Fruit fly (Drosophila melanogaster) whole organism, embryonic: Measurements from ENCODE around the gene CG12035.

Experiments
- Bteb2 ChIP-seq: fragments of 200-800 bp; sonication (Bioruptor generic); optimal IDR thresholded peaks from 2 replicates; lab custom pipeline; 2016; ENCODE audit warnings: missing biosample characterization, missing genetic modification characterization
- CG11093 ChIP-seq: fragments of 200-800 bp; sonication (Bioruptor generic); IDR thresholded peaks from 3 replicates; pipeline ENCODE4 v1.3.6; 2022; ENCODE audit warnings: missing biosample characterization, missing genetic modification characterization
- CG11398 ChIP-seq: fragments of 200-800 bp; sonication (Bioruptor generic); optimal IDR thresholded peaks from 2 replicates; lab custom pipeline; 2016; ENCODE audit warnings: missing biosample characterization, missing genetic modification characterization
- CG11504 ChIP-seq: fragments of 200-800 bp; sonication (Bioruptor generic); optimal IDR thresholded peaks from 3 replicates; lab custom pipeline; 2019; ENCODE audit warnings: missing biosample characterization, mild to moderate bottlenecking, missing genetic modification characterization, moderate library complexity
- CG15011 ChIP-seq: fragments of 200-800 bp; sonication (Bioruptor generic); optimal IDR thresholded peaks from 3 replicates; lab custom pipeline; 2018; ENCODE audit warnings: missing biosample characterization, mild to moderate bottlenecking, missing genetic modification characterization
- CG2889 ChIP-seq: fragments of 200-800 bp; sonication (Bioruptor generic); IDR thresholded peaks from 3 replicates; pipeline ENCODE4 v1.3.6; 2022; ENCODE audit warnings: missing biosample characterization, missing genetic modification characterization
- CG30431 ChIP-seq: fragments of 200-800 bp; sonication (Bioruptor generic); optimal IDR thresholded peaks from 2 replicates; lab custom pipeline; 2017; ENCODE audit warnings: missing biosample characterization, missing genetic modification characterization
- CG3407 ChIP-seq: fragments of 200-800 bp; sonication (Bioruptor generic); optimal IDR thresholded peaks from 2 replicates; lab custom pipeline; 2018; ENCODE audit warnings: missing biosample characterization, mild to moderate bottlenecking, missing genetic modification characterization
- CG42726 ChIP-seq: fragments of 200-800 bp; sonication (Bioruptor generic); IDR thresholded peaks from 2 replicates; pipeline ENCODE4 v1.3.6; 2022; ENCODE audit warnings: missing biosample characterization, missing genetic modification characterization; ENCODE audit not compliant: partially characterized antibody
- CG4282 ChIP-seq: fragments of 200-800 bp; sonication (Bioruptor generic); optimal IDR thresholded peaks from 2 replicates; lab custom pipeline; 2016; ENCODE audit warnings: missing biosample characterization, missing genetic modification characterization
- CG5245 ChIP-seq: fragments of 200-800 bp; sonication (Bioruptor generic); optimal IDR thresholded peaks from 3 replicates; lab custom pipeline; 2016; ENCODE audit warnings: missing biosample characterization, missing genetic modification characterization
- CG8281 ChIP-seq: fragments of 200-800 bp; sonication (Bioruptor generic); optimal IDR thresholded peaks from 2 replicates; lab custom pipeline; 2018; ENCODE audit warnings: missing biosample characterization, mild to moderate bottlenecking, missing genetic modification characterization, moderate library complexity
- CG9727 ChIP-seq: fragments of 200-800 bp; sonication (Bioruptor generic); optimal IDR thresholded peaks from 3 replicates; lab custom pipeline; 2017; ENCODE audit warnings: missing biosample characterization, mild to moderate bottlenecking, missing genetic modification characterization
- D19A ChIP-seq: fragments of 200-800 bp; optimal IDR thresholded peaks from 3 replicates; lab custom pipeline; 2019; ENCODE audit warnings: missing biosample characterization, mild to moderate bottlenecking, missing genetic modification characterization, moderate library complexity
- Deaf1 ChIP-seq: fragments of 200-800 bp; optimal IDR thresholded peaks from 3 replicates; lab custom pipeline; 2019; ENCODE audit warnings: missing biosample characterization, mild to moderate bottlenecking, missing genetic modification characterization, moderate library complexity
- Fer1 ChIP-seq: fragments of 200-800 bp; sonication (Bioruptor generic); optimal IDR thresholded peaks from 2 replicates; lab custom pipeline; 2017; ENCODE audit warnings: missing biosample characterization, mild to moderate bottlenecking, missing genetic modification characterization
- H15 ChIP-seq: fragments of 200-800 bp; sonication (Bioruptor generic); IDR thresholded peaks from 3 replicates; pipeline ENCODE4 v1.3.6; 2022; ENCODE audit warnings: missing biosample characterization, missing genetic modification characterization
- Hr78 ChIP-seq, 2 experiments: fragments of 200-800 bp in 1 of 2; fragments of >200 bp in 1 of 2; sonication (Bioruptor generic) in 1 of 2; optimal IDR thresholded peaks; 2 replicates each; lab custom pipeline; 2017 to 2019; ENCODE audit warnings: missing biosample characterization in 2 of 2, missing genetic modification characterization in 2 of 2, mild to moderate bottlenecking in 1 of 2, moderate library complexity in 1 of 2
- Kr ChIP-seq: fragments of 200-800 bp; sonication (Bioruptor generic); optimal IDR thresholded peaks from 2 replicates; lab custom pipeline; 2017; ENCODE audit warnings: missing biosample characterization, mild to moderate bottlenecking, missing genetic modification characterization
- Lim3 ChIP-seq: fragments of 200-800 bp; sonication (Bioruptor generic); IDR thresholded peaks from 2 replicates; pipeline ENCODE4 v1.3.6; 2022; ENCODE audit warnings: missing biosample characterization, missing genetic modification characterization
- MBD-R2 ChIP-seq: fragments of 200-800 bp; sonication (Bioruptor generic); IDR thresholded peaks from 2 replicates; pipeline ENCODE4 v1.3.6; 2022; ENCODE audit warnings: missing biosample characterization, missing genetic modification characterization
- Med ChIP-seq: fragments of 200-800 bp; sonication (Bioruptor generic); peaks from one replicate; lab custom pipeline; 2016; ENCODE audit warnings: missing biosample characterization, missing genetic modification characterization, mild to moderate bottlenecking, inconsistent platforms, moderate library complexity
- Mrtf ChIP-seq: fragments of 200-800 bp; sonication (Bioruptor generic); IDR thresholded peaks from 3 replicates; pipeline ENCODE4 v1.3.6; 2022; ENCODE audit warnings: missing biosample characterization, missing genetic modification characterization
- NfI ChIP-seq: fragments of 200-800 bp; sonication (Bioruptor generic); optimal IDR thresholded peaks from 3 replicates; lab custom pipeline; 2018; ENCODE audit warnings: missing biosample characterization, mild to moderate bottlenecking, missing genetic modification characterization, moderate library complexity
- PHDP ChIP-seq: fragments of 200-800 bp; sonication (Bioruptor generic); optimal IDR thresholded peaks from 3 replicates; lab custom pipeline; 2018; ENCODE audit warnings: missing biosample characterization, mild to moderate bottlenecking, missing genetic modification characterization, moderate library complexity
- Spps ChIP-seq: fragments of 200-800 bp; sonication (Bioruptor generic); optimal IDR thresholded peaks from 2 replicates; lab custom pipeline; 2018; ENCODE audit warnings: missing biosample characterization, mild to moderate bottlenecking, missing genetic modification characterization
- Sry-β ChIP-seq: fragments of 200-800 bp; sonication (Bioruptor generic); optimal IDR thresholded peaks from 2 replicates; lab custom pipeline; 2018; ENCODE audit warnings: missing biosample characterization, mild to moderate bottlenecking, missing genetic modification characterization, moderate library complexity
- Usf ChIP-seq: fragments of 200-800 bp; sonication (Bioruptor generic); optimal IDR thresholded peaks from 2 replicates; lab custom pipeline; 2017; ENCODE audit warnings: missing genotype, missing biosample characterization, missing genetic modification characterization
- abd-A ChIP-seq: fragments of 200-800 bp; sonication (Bioruptor generic); optimal IDR thresholded peaks from 3 replicates; lab custom pipeline; 2019; ENCODE audit warnings: missing biosample characterization, mild to moderate bottlenecking, missing genetic modification characterization, moderate library complexity
- ap ChIP-seq: fragments of 200-800 bp; sonication (Bioruptor generic); IDR thresholded peaks from 2 replicates; pipeline ENCODE4 v1.3.6; 2022; ENCODE audit warnings: missing biosample characterization, missing genetic modification characterization
- bigmax ChIP-seq: fragments of 200-800 bp; sonication (Bioruptor generic); optimal IDR thresholded peaks from 2 replicates; lab custom pipeline; 2018; ENCODE audit warnings: missing biosample characterization, mild to moderate bottlenecking, missing genetic modification characterization
- chm ChIP-seq: fragments of 200-800 bp; sonication (Bioruptor generic); IDR thresholded peaks from 2 replicates; pipeline ENCODE4 v1.3.6; 2022; ENCODE audit warnings: missing biosample characterization, missing genetic modification characterization
- dmrt11E ChIP-seq: fragments of 200-800 bp; sonication (Bioruptor generic); optimal IDR thresholded peaks from 3 replicates; lab custom pipeline; 2018; ENCODE audit warnings: missing biosample characterization, mild to moderate bottlenecking, missing genetic modification characterization, moderate library complexity
- emc ChIP-seq: fragments of 200-800 bp; sonication (Bioruptor generic); optimal IDR thresholded peaks from 2 replicates; lab custom pipeline; 2016; ENCODE audit warnings: missing biosample characterization, missing genetic modification characterization
- ewg ChIP-seq: fragments of 200-800 bp; sonication (Bioruptor generic); optimal IDR thresholded peaks from 3 replicates; lab custom pipeline; 2017; ENCODE audit warnings: mild to moderate bottlenecking, missing biosample characterization, missing genetic modification reagents, missing genetic modification characterization
- fu2 ChIP-seq: fragments of 200-800 bp; sonication (Bioruptor generic); optimal IDR thresholded peaks from 2 replicates; lab custom pipeline; 2016; ENCODE audit warnings: missing biosample characterization, missing genetic modification characterization
- gce ChIP-seq: fragments of 200-800 bp; sonication (Bioruptor generic); IDR thresholded peaks from 3 replicates; pipeline ENCODE4 v1.3.6; 2022; ENCODE audit warnings: missing biosample characterization, missing genetic modification characterization
- gcm ChIP-seq: fragments of 200-800 bp; sonication (Bioruptor generic); optimal IDR thresholded peaks from 2 replicates; lab custom pipeline; 2019; ENCODE audit warnings: missing biosample characterization, mild to moderate bottlenecking, missing genetic modification characterization, moderate library complexity
- ind ChIP-seq: fragments of 200-800 bp; sonication (Bioruptor generic); optimal IDR thresholded peaks from 3 replicates; lab custom pipeline; 2016; ENCODE audit warnings: missing biosample characterization, missing genetic modification characterization
- kay ChIP-seq: fragments of 200-800 bp; sonication (Bioruptor generic); optimal IDR thresholded peaks from 2 replicates; lab custom pipeline; 2016; ENCODE audit warnings: missing biosample characterization, missing genetic modification characterization
- knrl ChIP-seq: fragments of 200-800 bp; sonication (Bioruptor generic); IDR thresholded peaks from 3 replicates; pipeline ENCODE4 v1.3.6; 2022; ENCODE audit warnings: missing biosample characterization, missing genetic modification characterization; ENCODE audit not compliant: partially characterized antibody
- maf-S ChIP-seq: fragments of 200-800 bp; sonication (Bioruptor generic); optimal IDR thresholded peaks from 2 replicates; lab custom pipeline; 2016; ENCODE audit warnings: missing biosample characterization, missing genetic modification characterization
- nau ChIP-seq: fragments of 200-800 bp; sonication (Bioruptor generic); optimal IDR thresholded peaks from 3 replicates; lab custom pipeline; 2017; ENCODE audit warnings: missing biosample characterization, mild to moderate bottlenecking, missing genetic modification characterization, missing genetic modification reagents
- onecut ChIP-seq: fragments of 200-800 bp; sonication (Bioruptor generic); IDR thresholded peaks from 2 replicates; pipeline ENCODE4 v1.3.6; 2022; ENCODE audit warnings: missing biosample characterization, missing genetic modification characterization
- pho ChIP-seq: fragments of 200-800 bp; sonication (Bioruptor generic); optimal IDR thresholded peaks from 2 replicates; lab custom pipeline; 2016; ENCODE audit warnings: missing biosample characterization, missing genetic modification characterization
- ro ChIP-seq: fragments of 200-800 bp; sonication (Bioruptor generic); IDR thresholded peaks from 2 replicates; pipeline ENCODE4 v1.3.6; 2022; ENCODE audit warnings: missing biosample characterization, missing genetic modification characterization
- row ChIP-seq: fragments of 200-800 bp; sonication (Bioruptor generic); IDR thresholded peaks from 3 replicates; pipeline ENCODE4 v1.3.6; 2022; ENCODE audit warnings: missing biosample characterization, missing genetic modification characterization
- sd ChIP-seq: fragments of 200-800 bp; sonication (Bioruptor generic); optimal IDR thresholded peaks from 3 replicates; lab custom pipeline; 2018; ENCODE audit warnings: missing biosample characterization, mild to moderate bottlenecking, missing genetic modification characterization, moderate library complexity
- seq ChIP-seq: fragments of 200-800 bp; sonication (Bioruptor generic); IDR thresholded peaks from 2 replicates; pipeline ENCODE4 v1.3.6; 2022; ENCODE audit warnings: missing biosample characterization, missing genetic modification characterization
- sima ChIP-seq: fragments of 200-800 bp; sonication (Bioruptor generic); optimal IDR thresholded peaks from 2 replicates; lab custom pipeline; 2016; ENCODE audit warnings: missing biosample characterization, missing genetic modification characterization
- sr ChIP-seq: fragments of 200-800 bp; sonication (Bioruptor generic); IDR thresholded peaks from 3 replicates; pipeline ENCODE4 v1.3.6; 2022; ENCODE audit warnings: missing biosample characterization, missing genetic modification characterization
- twi ChIP-seq: fragments of 200-800 bp; optimal IDR thresholded peaks from 2 replicates; lab custom pipeline; 2019; ENCODE audit warnings: missing biosample characterization, mild to moderate bottlenecking, missing genetic modification characterization, moderate library complexity

CG12035 gene

dm6 chr3L:1748218-1748617 lies 24.0 kb downstream of the CG12035 start (continued):
- TF ChIP-seq Lim3 (GFP tag; lab: Robert Waterston, UW) = no peak
- TF ChIP-seq pho (GFP tag; lab: Kevin White, UChicago) = no peak
- no peak for TF ChIP-seq sr (GFP tag; lab: Robert Waterston, UW)
- TF ChIP-seq nau (GFP tag; lab: Kevin White, UChicago) = no peak
- TF ChIP-seq gce = no peak
- TF ChIP-seq Mrtf = no peak
- no peak for TF ChIP-seq gcm (GFP tag; lab: Kevin White, UChicago)
- TF ChIP-seq CG11398 (GFP tag; lab: Kevin White, UChicago) = no peak
- TF ChIP-seq ewg = peak; percentile 98
- TF ChIP-seq ind (GFP tag; lab: Kevin White, UChicago) = no peak
- no peak for TF ChIP-seq kay (GFP tag; lab: Kevin White, UChicago)
- TF ChIP-seq CG9727 = no peak
- no peak for TF ChIP-seq CG3407 (GFP tag; lab: Kevin White, UChicago)
- TF ChIP-seq Med (GFP tag; lab: Kevin White, UChicago) = peak; percentile 88
- no peak for TF ChIP-seq Deaf1
- no peak for TF ChIP-seq sd (tag; lab: Kevin White, UChicago)
- TF ChIP-seq dmrt11E = no peak
- TF ChIP-seq CG42726 (GFP tag; lab: Robert Waterston, UW) = no peak
- no peak for TF ChIP-seq Kr
- no peak for TF ChIP-seq Hr78 (GFP tag; optimal IDR thresholded peaks at IDR 0.05; lab: Kevin White, UChicago)
- no peak for TF ChIP-seq ro (GFP tag; lab: Robert Waterston, UW)
- no peak for TF ChIP-seq emc
- no peak for TF ChIP-seq chm
- 0 out of 2 replicates have a peak, but pooled peaks have one; percentile 35 for TF ChIP-seq onecut (GFP tag; lab: Robert Waterston, UW)
- TF ChIP-seq bigmax = no peak
- no peak for TF ChIP-seq Spps
- no peak for TF ChIP-seq CG4282 (GFP tag; lab: Kevin White, UChicago)
- no peak for TF ChIP-seq MBD-R2
- no peak for TF ChIP-seq Bteb2 (GFP tag; lab: Kevin White, UChicago)
- peak; percentile 58 for TF ChIP-seq row (GFP tag; lab: Robert Waterston, UW)
- TF ChIP-seq CG5245 (GFP tag; lab: Kevin White, UChicago) = no peak
- no peak for TF ChIP-seq H15 (GFP tag; lab: Robert Waterston, UW)
- TF ChIP-seq seq (GFP tag; lab: Robert Waterston, UW) = peak; percentile 70
- no peak for TF ChIP-seq knrl (GFP tag; lab: Robert Waterston, UW)
- no peak for TF ChIP-seq Usf (GFP tag; lab: Kevin White, UChicago)
- no peak for TF ChIP-seq ap (GFP tag; lab: Robert Waterston, UW)
- no peak for TF ChIP-seq Fer1 (GFP tag; lab: Kevin White, UChicago)
- TF ChIP-seq sima (GFP tag; lab: Kevin White, UChicago) = no peak
- no peak for TF ChIP-seq CG30431 (GFP tag; lab: Kevin White, UChicago)
- peak; percentile 10 for TF ChIP-seq NfI
- no peak for TF ChIP-seq CG11504 (tag; lab: Kevin White, UChicago)
- no peak for TF ChIP-seq CG8281 (tag; lab: Kevin White, UChicago)
- no peak for TF ChIP-seq PHDP
- TF ChIP-seq D19A (tag; lab: Kevin White, UChicago) = peak; percentile 69
- no peak for TF ChIP-seq twi (tag; lab: Kevin White, UChicago)
- no peak for TF ChIP-seq CG11093 (GFP tag; lab: Robert Waterston, UW)
- peak; percentile 20 for TF ChIP-seq Sry-β (GFP tag; lab: Kevin White, UChicago)
- no peak for TF ChIP-seq CG15011
- no peak for TF ChIP-seq maf-S (GFP tag; lab: Kevin White, UChicago)
- no peak for TF ChIP-seq CG2889 (GFP tag; lab: Robert Waterston, UW)
- TF ChIP-seq abd-A (tag; lab: Kevin White, UChicago) = peak; percentile 27
- TF ChIP-seq fu2 (GFP tag; lab: Kevin White, UChicago) = no peak
